Fruit fly (Drosophila melanogaster): ENCODE data around the gene CG15370.
A peak's percentile ranks its signal among the peaks of the same experiment; 100 is the strongest.

The CG15370 gene

DNA sequence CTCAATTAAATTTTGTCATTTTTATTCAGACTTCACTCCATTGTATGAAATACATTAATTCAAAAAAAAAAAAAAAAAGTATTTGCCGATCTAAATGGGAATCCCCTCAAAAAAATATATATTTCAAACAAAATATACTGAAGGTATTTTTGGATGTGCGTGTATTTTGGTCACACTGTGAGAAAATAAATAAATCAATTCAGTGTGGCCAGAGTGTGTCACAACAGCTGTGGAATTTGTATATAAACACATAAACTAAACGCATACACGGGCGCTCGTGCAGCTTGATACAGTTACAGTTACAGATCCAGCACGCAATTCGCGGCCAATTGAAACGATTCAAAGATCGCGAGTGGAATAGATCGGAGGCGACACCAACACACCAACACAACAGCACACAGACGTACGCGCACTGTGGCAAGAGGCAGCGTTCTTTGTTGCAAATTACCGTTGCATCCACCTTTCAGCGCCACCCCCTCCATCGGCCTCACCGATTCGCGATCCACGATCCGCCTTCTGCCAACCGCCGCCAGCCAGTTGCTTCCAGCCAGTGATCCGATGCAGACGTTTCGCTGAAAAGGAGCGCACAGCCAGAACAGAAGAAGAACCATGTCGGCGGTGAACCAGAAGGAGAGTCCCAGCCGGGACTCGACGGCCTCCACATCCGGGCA is 25.1 kb downstream of the CG15370 start, which contains the start of gene CG17754 (continued):
- no peak for TF ChIP-seq CG8632 (GFP tag; optimal IDR thresholded peaks at IDR 0.05)
- peak; percentile 20 for TF ChIP-seq topi (GFP tag; optimal IDR thresholded peaks at IDR 0.05)
- TF ChIP-seq lz (GFP tag; optimal IDR thresholded peaks at IDR 0.05), result peak; percentile 31
- TF ChIP-seq pdm3 (GFP tag; optimal IDR thresholded peaks at IDR 0.05), result no peak
- TF ChIP-seq Sox102F (GFP tag; optimal IDR thresholded peaks at IDR 0.05), result peak; percentile 33
- TF ChIP-seq CG3919 (GFP tag; optimal IDR thresholded peaks at IDR 0.05), result peak; percentile 56
- TF ChIP-seq fd85E (GFP tag; optimal IDR thresholded peaks at IDR 0.05), result no peak
- TF ChIP-seq Met (GFP tag; optimal IDR thresholded peaks at IDR 0.05), result peak; percentile 38
- TF ChIP-seq CG15336 (GFP tag; IDR thresholded peaks at IDR 0.05), result peak; percentile 37; the same call in 1 of the 2 replicates
- no peak for TF ChIP-seq Eip78C (GFP tag)
- TF ChIP-seq CG16779 (tag; optimal IDR thresholded peaks at IDR 0.05), result no peak
- no peak for TF ChIP-seq acj6 (GFP tag; optimal IDR thresholded peaks at IDR 0.05)
- TF ChIP-seq CG1621 (tag; optimal IDR thresholded peaks at IDR 0.05), result no peak
- no peak for TF ChIP-seq Lpt (GFP tag; optimal IDR thresholded peaks at IDR 0.05)
- no peak for TF ChIP-seq CG4318 (GFP tag; optimal IDR thresholded peaks at IDR 0.05)
- no peak for TF ChIP-seq Smox (GFP tag; optimal IDR thresholded peaks at IDR 0.05)
- peak; percentile 49 for TF ChIP-seq svp (GFP tag)
- peak; percentile 26 for TF ChIP-seq CG9139 (GFP tag; optimal IDR thresholded peaks at IDR 0.05)
- TF ChIP-seq CG7368 (GFP tag; optimal IDR thresholded peaks at IDR 0.05), result no peak
- TF ChIP-seq Eip75B (GFP tag; optimal IDR thresholded peaks at IDR 0.05), result no peak
- peak; percentile 6 for TF ChIP-seq achi (GFP tag; optimal IDR thresholded peaks at IDR 0.05)
- no peak for TF ChIP-seq Hr39 (GFP tag; optimal IDR thresholded peaks at IDR 0.05)
- no peak for TF ChIP-seq salr (GFP tag; optimal IDR thresholded peaks at IDR 0.05)
- TF ChIP-seq fkh (GFP tag; optimal IDR thresholded peaks at IDR 0.05), result peak; percentile 78

DNA sequence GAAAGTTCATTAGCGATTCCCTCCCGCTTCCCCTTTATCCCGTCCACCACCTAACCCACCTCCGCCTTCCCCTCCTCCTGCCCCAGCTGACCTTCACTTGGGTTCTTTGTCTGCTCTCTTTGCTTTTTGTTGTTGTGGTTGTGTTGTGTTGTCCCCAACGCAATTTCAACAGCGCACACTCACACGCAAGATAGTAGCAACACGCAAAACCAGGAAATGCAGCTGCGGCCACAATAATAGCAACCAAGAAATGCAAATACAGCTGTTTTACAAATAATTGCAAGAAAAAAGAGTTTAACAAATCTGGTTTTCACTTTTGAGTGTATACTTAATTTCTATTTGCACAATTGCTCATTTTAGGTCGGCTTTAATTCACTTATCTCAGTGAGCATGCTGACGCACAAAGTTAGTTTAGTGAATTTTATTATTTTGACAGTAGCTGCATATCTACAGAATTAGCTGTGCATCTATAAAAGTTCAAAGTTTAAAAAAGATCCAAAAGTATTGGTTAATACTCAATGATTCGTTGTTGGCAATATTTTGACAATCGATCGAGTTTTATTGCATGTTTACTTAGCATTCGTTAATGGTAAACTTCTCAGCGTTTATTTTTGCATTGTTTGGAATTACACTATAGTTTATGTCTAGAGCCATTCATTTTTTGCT is 26.1 kb downstream of the CG15370 start:
- TF ChIP-seq CG10631 (GFP tag; optimal IDR thresholded peaks at IDR 0.05) (peak; percentile 49), CG9139 (GFP tag; optimal IDR thresholded peaks at IDR 0.05) (no peak), Sox102F (GFP tag; optimal IDR thresholded peaks at IDR 0.05) (peak; percentile 72), ss (GFP tag; optimal IDR thresholded peaks at IDR 0.05) (peak in 1 of 2 experiments; percentile 29), CG11762 (GFP tag; optimal IDR thresholded peaks at IDR 0.05; ENCODE audit: insufficient read depth) (peak; percentile 24), Lpt (GFP tag; optimal IDR thresholded peaks at IDR 0.05) (no peak), CG16779 (tag; optimal IDR thresholded peaks at IDR 0.05) (peak; percentile 22), CG6163 (GFP tag; IDR thresholded peaks at IDR 0.05) (peak; percentile 78), topi (GFP tag; optimal IDR thresholded peaks at IDR 0.05) (peak; percentile 72), lz (GFP tag; optimal IDR thresholded peaks at IDR 0.05) (peak; percentile 85), vri (GFP tag; optimal IDR thresholded peaks at IDR 0.05) (peak; percentile 57), CG8319 (GFP tag; optimal IDR thresholded peaks at IDR 0.05) (peak; percentile 20), CG34406 (GFP tag; optimal IDR thresholded peaks at IDR 0.05) (peak; percentile 52), Hr38 (GFP tag; optimal IDR thresholded peaks at IDR 0.05) (no peak), CG7368 (GFP tag; optimal IDR thresholded peaks at IDR 0.05) (peak; percentile 65), dsx (GFP tag; optimal IDR thresholded peaks at IDR 0.05; ENCODE audit: poor library complexity, severe bottlenecking) (peak; percentile 51), pdm3 (GFP tag; optimal IDR thresholded peaks at IDR 0.05) (peak; percentile 73), CG32006 (GFP tag; optimal IDR thresholded peaks at IDR 0.05) (peak; percentile 74), Blimp-1 (GFP tag; optimal IDR thresholded peaks at IDR 0.05) (peak; percentile 10), OdsH (GFP tag; optimal IDR thresholded peaks at IDR 0.05) (peak; percentile 63), CG31627 (GFP tag; optimal IDR thresholded peaks at IDR 0.05) (peak; percentile 67), fkh (GFP tag; optimal IDR thresholded peaks at IDR 0.05) (peak; percentile 33), CG15336 (GFP tag; IDR thresholded peaks at IDR 0.05) (peak; percentile 52), CG11902 (GFP tag; optimal IDR thresholded peaks at IDR 0.05) (peak; percentile 59), Ets21C (GFP tag; optimal IDR thresholded peaks at IDR 0.05) (peak; percentile 39), CG3919 (GFP tag; optimal IDR thresholded peaks at IDR 0.05) (peak; percentile 63), CG6808 (GFP tag; optimal IDR thresholded peaks at IDR 0.05) (peak; percentile 54), fd85E (GFP tag; optimal IDR thresholded peaks at IDR 0.05) (peak; percentile 19), Sox14 (GFP tag; optimal IDR thresholded peaks at IDR 0.05) (peak; percentile 92), spab (GFP tag; optimal IDR thresholded peaks at IDR 0.05) (peak; percentile 31), Gug (GFP tag; IDR thresholded peaks at IDR 0.05) (peak; percentile 58), CG4318 (GFP tag; optimal IDR thresholded peaks at IDR 0.05) (peak; percentile 52), svp (GFP tag) (peak; percentile 88), CG1621 (tag; optimal IDR thresholded peaks at IDR 0.05) (peak; percentile 56), Ets96B (tag; optimal IDR thresholded peaks at IDR 0.05) (peak; percentile 51), eg (GFP tag; IDR thresholded peaks at IDR 0.05) (peak; percentile 67), CG8632 (GFP tag; optimal IDR thresholded peaks at IDR 0.05) (peak; percentile 56), Smox (GFP tag; optimal IDR thresholded peaks at IDR 0.05) (peak; percentile 64)
